Worm (Caenorhabditis elegans) whole organism, L4 larva: ENCODE data around the gene bcmo-1.
A peak's percentile ranks its signal among the peaks of the same experiment; 100 is the strongest.

Source experiments
- D1046.2 ChIP-seq: fragments of 200-800 bp; sonication (Bioruptor generic); IDR thresholded peaks from 2 replicates; pipeline ENCODE4 v1.3.6; 2022; ENCODE audit warnings: missing genetic modification characterization, missing compliant biosample characterization
- F26F4.8 ChIP-seq: fragments of 200-800 bp; sonication (Bioruptor generic); conservative IDR thresholded peaks from 2 replicates; pipeline ENCODE4 v1.3.6; 2022; ENCODE audit warnings: missing genetic modification characterization, missing compliant biosample characterization
- F44E2.7 ChIP-seq: fragments of 200-800 bp; sonication (Bioruptor generic); IDR thresholded peaks from 2 replicates; pipeline ENCODE4 v2.1.2; 2022; ENCODE audit warnings: missing genetic modification characterization, missing compliant biosample characterization
- R02D3.7 ChIP-seq: fragments of 150-350 bp; sonication (generic microtip); optimal IDR thresholded peaks from 3 replicates; lab custom pipeline; 2014; ENCODE audit warnings: missing biosample characterization, missing genetic modification characterization
- T20F7.1 ChIP-seq: fragments of 200-800 bp; sonication (Bioruptor generic); optimal IDR thresholded peaks from 2 replicates; lab custom pipeline; 2018; ENCODE audit warnings: mild to moderate bottlenecking, missing genetic modification characterization, missing compliant biosample characterization
- T26A8.4 ChIP-seq: fragments of 200-800 bp; sonication (Bioruptor generic); IDR thresholded peaks from 2 replicates; pipeline ENCODE4 v1.3.6; 2022; ENCODE audit warnings: missing genetic modification characterization, missing compliant biosample characterization
- Y105C5A.15 ChIP-seq: fragments of 200-800 bp; sonication (Bioruptor generic); IDR thresholded peaks from 2 replicates; pipeline ENCODE4 v1.3.6; 2022; ENCODE audit warnings: missing genetic modification characterization, missing compliant biosample characterization
- Y5F2A.4 ChIP-seq: fragments of 200-800 bp; sonication (Bioruptor generic); optimal IDR thresholded peaks from 2 replicates; lab custom pipeline; 2018; ENCODE audit warnings: mild to moderate bottlenecking, missing genetic modification characterization, missing compliant biosample characterization
- ZK337.2 ChIP-seq: fragments of 200-800 bp; sonication (Bioruptor generic); IDR thresholded peaks from 2 replicates; pipeline ENCODE4 v1.3.6; 2022; ENCODE audit warnings: missing genetic modification reagents, missing genetic modification characterization, missing compliant biosample characterization
- ZK546.5 ChIP-seq, 2 experiments: sonication (generic microtip); optimal IDR thresholded peaks; 2 replicates each; lab custom pipeline; 2017; ENCODE audit warnings: missing biosample characterization in 2 of 2, missing genetic modification characterization in 2 of 2
- attf-4 ChIP-seq: sonication (generic microtip); optimal IDR thresholded peaks from 3 replicates; lab custom pipeline; 2017; ENCODE audit warnings: missing biosample characterization, missing genetic modification characterization
- ceh-20 ChIP-seq: fragments of 200-800 bp; sonication (Bioruptor generic); IDR thresholded peaks from 2 replicates; pipeline ENCODE4 v1.3.6; 2022; ENCODE audit warnings: missing genetic modification reagents, missing genetic modification characterization, missing compliant biosample characterization
- ceh-28 ChIP-seq: fragments of 150-350 bp; optimal IDR thresholded peaks from 2 replicates; lab custom pipeline; 2014; ENCODE audit warnings: missing biosample characterization, missing genetic modification reagents, missing genetic modification characterization
- ctbp-1 ChIP-seq: fragments of 200-800 bp; sonication (Bioruptor generic); IDR thresholded peaks from 2 replicates; pipeline ENCODE4 v1.3.6; 2022; ENCODE audit warnings: missing genetic modification reagents, missing genetic modification characterization, missing compliant biosample characterization
- daf-19 ChIP-seq: fragments of 200-800 bp; sonication (Bioruptor generic); conservative IDR thresholded peaks from 2 replicates; pipeline ENCODE4 v1.3.6; 2022; ENCODE audit warnings: missing genetic modification characterization, missing compliant biosample characterization
- dmd-8 ChIP-seq: fragments of 200-800 bp; sonication (Bioruptor generic); IDR thresholded peaks from 2 replicates; pipeline ENCODE4 v1.3.6; 2022; ENCODE audit warnings: missing genetic modification characterization, missing compliant biosample characterization
- dpl-1 ChIP-seq: fragments of 150-350 bp; optimal IDR thresholded peaks from 2 replicates; lab custom pipeline; 2014; ENCODE audit warnings: missing biosample characterization, missing genetic modification reagents, missing genetic modification characterization
- egl-27 ChIP-seq: sonication (generic microtip); optimal IDR thresholded peaks from 3 replicates; lab custom pipeline; 2017; ENCODE audit warnings: missing biosample characterization, missing genetic modification reagents, missing genetic modification characterization
- fkh-10 ChIP-seq: fragments of 150-350 bp; optimal IDR thresholded peaks from 2 replicates; lab custom pipeline; 2014; ENCODE audit warnings: missing biosample characterization, missing genetic modification reagents, missing genetic modification characterization
- hif-1 ChIP-seq, 2 experiments: sonication (generic microtip); optimal IDR thresholded peaks; 2 replicates each; lab custom pipeline; 2016 to 2017; ENCODE audit warnings: missing compliant biosample characterization in 2 of 2, missing genetic modification characterization in 2 of 2, missing genetic modification reagents in 2 of 2, missing genotype in 2 of 2, mild to moderate bottlenecking in 1 of 2
- hlh-11 ChIP-seq: fragments of 200-800 bp; sonication (Bioruptor generic); optimal IDR thresholded peaks from 2 replicates; lab custom pipeline; 2018; ENCODE audit warnings: mild to moderate bottlenecking, missing genetic modification characterization, missing compliant biosample characterization
- hlh-30 ChIP-seq: sonication (generic microtip); optimal IDR thresholded peaks from 2 replicates; lab custom pipeline; 2017; ENCODE audit warnings: antibody characterized with exemption, mild to moderate bottlenecking, missing genetic modification characterization, missing compliant biosample characterization; ENCODE audit not compliant: insufficient read depth
- lim-7 ChIP-seq: fragments of 200-800 bp; sonication (Bioruptor generic); IDR thresholded peaks from 2 replicates; pipeline ENCODE4 v1.3.6; 2022; ENCODE audit warnings: missing genetic modification characterization, missing compliant biosample characterization
- lin-1 ChIP-seq: fragments of 200-800 bp; sonication (Bioruptor generic); IDR thresholded peaks from 2 replicates; pipeline ENCODE4 v1.3.6; 2022; ENCODE audit warnings: missing genetic modification reagents, missing genetic modification characterization, missing compliant biosample characterization
- lin-13 ChIP-seq: fragments of 150-350 bp; optimal IDR thresholded peaks from 2 replicates; lab custom pipeline; 2014; ENCODE audit warnings: missing biosample characterization, missing genetic modification reagents, missing genetic modification characterization
- lin-15B ChIP-seq: fragments of 150-350 bp; sonication (generic microtip); optimal IDR thresholded peaks from 3 replicates; lab custom pipeline; 2014; ENCODE audit warnings: missing biosample characterization, missing genetic modification characterization
- madf-9 ChIP-seq: fragments of 200-800 bp; sonication (Bioruptor generic); conservative IDR thresholded peaks from 2 replicates; pipeline ENCODE4 v1.3.6; 2022; ENCODE audit warnings: missing genetic modification reagents, missing genetic modification characterization, missing compliant biosample characterization
- mdt-29 ChIP-seq: fragments of 200-800 bp; sonication (Bioruptor generic); IDR thresholded peaks from 2 replicates; pipeline ENCODE4 v1.3.6; 2022; ENCODE audit warnings: missing genetic modification reagents, missing genetic modification characterization, missing compliant biosample characterization
- mep-1 ChIP-seq: fragments of 150-350 bp; sonication (generic microtip); optimal IDR thresholded peaks from 3 replicates; lab custom pipeline; 2014; ENCODE audit warnings: missing biosample characterization, missing genetic modification characterization
- nhr-10 ChIP-seq: fragments of 150-350 bp; optimal IDR thresholded peaks from 2 replicates; lab custom pipeline; 2014; ENCODE audit warnings: missing biosample characterization, missing genetic modification characterization
- nhr-111 ChIP-seq: fragments of 200-800 bp; sonication (Bioruptor generic); optimal IDR thresholded peaks from 2 replicates; lab custom pipeline; 2018; ENCODE audit warnings: mild to moderate bottlenecking, missing genetic modification characterization, missing compliant biosample characterization
- nhr-237 ChIP-seq: sonication (generic microtip); optimal IDR thresholded peaks from 2 replicates; lab custom pipeline; 2017; ENCODE audit warnings: missing biosample characterization, missing genetic modification characterization
- nhr-25 ChIP-seq: sonication (generic microtip); optimal IDR thresholded peaks from 2 replicates; lab custom pipeline; 2017; ENCODE audit warnings: missing genetic modification characterization, mild to moderate bottlenecking, missing compliant biosample characterization, antibody characterized with exemption, moderate library complexity, borderline replicate concordance; ENCODE audit not compliant: insufficient read depth
- nhr-42 ChIP-seq: fragments of 200-800 bp; sonication (Bioruptor generic); IDR thresholded peaks from 2 replicates; pipeline ENCODE4 v1.3.6; 2022; ENCODE audit warnings: missing genetic modification characterization, missing compliant biosample characterization
- nhr-48 ChIP-seq: sonication (generic microtip); optimal IDR thresholded peaks from 2 replicates; lab custom pipeline; 2016; ENCODE audit warnings: mild to moderate bottlenecking, missing genetic modification characterization, missing compliant biosample characterization
- nhr-77 ChIP-seq: fragments of 150-350 bp; optimal IDR thresholded peaks from 2 replicates; lab custom pipeline; 2014; ENCODE audit warnings: missing biosample characterization, missing genetic modification characterization
- rbr-2 ChIP-seq: sonication (generic microtip); optimal IDR thresholded peaks from 2 replicates; lab custom pipeline; 2016; ENCODE audit warnings: missing genotype, missing genetic modification characterization, missing compliant biosample characterization
- saeg-2 ChIP-seq: fragments of 200-800 bp; sonication (Bioruptor generic); IDR thresholded peaks from 2 replicates; pipeline ENCODE4 v1.3.6; 2022; ENCODE audit warnings: missing genetic modification reagents, missing genetic modification characterization, missing compliant biosample characterization
- sdz-12 ChIP-seq: fragments of 200-800 bp; sonication (Bioruptor generic); optimal IDR thresholded peaks from 2 replicates; lab custom pipeline; 2018; ENCODE audit warnings: mild to moderate bottlenecking, missing genetic modification characterization, missing compliant biosample characterization
- set-16 ChIP-seq: fragments of 200-800 bp; sonication (Bioruptor generic); IDR thresholded peaks from 2 replicates; pipeline ENCODE4 v1.3.6; 2022; ENCODE audit warnings: missing genetic modification reagents, missing genetic modification characterization, missing compliant biosample characterization
- skn-1 ChIP-seq: fragments of 150-350 bp; optimal IDR thresholded peaks from 2 replicates; lab custom pipeline; 2014; ENCODE audit warnings: missing biosample characterization, missing genetic modification characterization
- snpc-4 ChIP-seq: fragments of 150-350 bp; optimal IDR thresholded peaks from 2 replicates; lab custom pipeline; 2014; ENCODE audit warnings: missing biosample characterization, missing genetic modification characterization
- spr-1 ChIP-seq: sonication (generic microtip); optimal IDR thresholded peaks from 2 replicates; lab custom pipeline; 2016; ENCODE audit warnings: mild to moderate bottlenecking, missing genetic modification characterization, missing compliant biosample characterization
- spr-3 ChIP-seq: fragments of 200-800 bp; sonication (Bioruptor generic); optimal IDR thresholded peaks from 2 replicates; lab custom pipeline; 2018; ENCODE audit warnings: mild to moderate bottlenecking, missing genetic modification characterization, missing compliant biosample characterization
- tag-97 ChIP-seq: fragments of 200-800 bp; sonication (Bioruptor generic); IDR thresholded peaks from 2 replicates; pipeline ENCODE4 v1.3.6; 2022; ENCODE audit warnings: missing genetic modification characterization, missing compliant biosample characterization
- unc-39 ChIP-seq: sonication (generic microtip); optimal IDR thresholded peaks from 2 replicates; lab custom pipeline; 2017; ENCODE audit warnings: missing biosample characterization, missing genetic modification characterization
- unc-62 ChIP-seq, 3 experiments: fragments of 150-350 bp in 1 of 3; sonication (generic microtip); optimal IDR thresholded peaks in 2 of 3; peaks in 1 of 3; 1 replicate in 1 of 3; 2 replicates in 2 of 3; lab custom pipeline; 2014 to 2017; ENCODE audit warnings: missing biosample characterization in 3 of 3, missing genetic modification characterization in 3 of 3, missing genetic modification reagents in 3 of 3, missing genotype in 1 of 3
- vab-7 ChIP-seq: fragments of 200-800 bp; sonication (Bioruptor generic); IDR thresholded peaks from 2 replicates; pipeline ENCODE4 v1.3.6; 2022; ENCODE audit warnings: missing genetic modification reagents, missing genetic modification characterization, missing compliant biosample characterization
- zfp-2 ChIP-seq: sonication (generic microtip); optimal IDR thresholded peaks from 2 replicates; lab custom pipeline; 2016; ENCODE audit warnings: mild to moderate bottlenecking, missing genetic modification characterization, missing compliant biosample characterization
- zip-11 ChIP-seq: fragments of 200-800 bp; sonication (Bioruptor generic); IDR thresholded peaks from 2 replicates; pipeline ENCODE4 v1.3.6; 2022; ENCODE audit warnings: missing genetic modification characterization, missing compliant biosample characterization
- ztf-11 ChIP-seq: fragments of 150-350 bp; optimal IDR thresholded peaks from 2 replicates; lab custom pipeline; 2014; ENCODE audit warnings: missing biosample characterization, missing genetic modification characterization
- ztf-7 ChIP-seq: fragments of 150-350 bp; optimal IDR thresholded peaks from 2 replicates; lab custom pipeline; 2014; ENCODE audit warnings: missing biosample characterization, missing genetic modification characterization

The bcmo-1 gene

DNA sequence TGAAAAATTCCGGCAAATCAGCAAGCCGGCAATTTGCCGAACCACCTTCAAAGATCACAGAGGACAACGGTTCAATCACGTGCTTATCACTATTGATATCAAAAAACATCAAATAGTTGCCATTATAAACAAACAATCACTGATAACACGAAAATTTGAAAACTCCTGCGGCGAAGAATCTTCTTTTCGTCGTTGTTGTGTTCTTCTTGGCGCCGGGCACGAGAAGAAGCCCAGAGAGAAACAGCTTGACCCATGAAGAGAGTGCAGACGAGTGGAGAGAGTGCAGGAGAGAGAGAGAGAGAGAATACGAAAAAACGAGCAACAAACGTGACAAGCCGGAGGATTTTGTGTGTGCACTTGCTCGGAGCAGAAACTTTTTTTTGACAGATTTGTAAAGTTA is 48.2 kb downstream of the bcmo-1 start (continued):
- TF ChIP-seq F44E2.7 = no peak
- TF ChIP-seq spr-3 (GFP tag; lab: Kevin White, UChicago) = no peak
- TF ChIP-seq F26F4.8 (GFP tag; lab: Robert Waterston, UW) = no peak
- peak; percentile 52; the same call in 1 of the 2 replicates for TF ChIP-seq lin-1 (GFP tag; lab: Robert Waterston, UW)
- TF ChIP-seq hlh-30 = peak; percentile 90
- no peak for TF ChIP-seq Y105C5A.15 (GFP tag; lab: Robert Waterston, UW)
- TF ChIP-seq fkh-10 (GFP tag; lab: Kevin White, UChicago) = no peak
- TF ChIP-seq hlh-11 = peak; percentile 95
- no peak for TF ChIP-seq egl-27 (tag; lab: Kevin White, UChicago)
- no peak for TF ChIP-seq D1046.2 (GFP tag; lab: Robert Waterston, UW)
- no peak for TF ChIP-seq unc-62 (GFP tag; optimal IDR thresholded peaks at IDR 0.05 in 1 of 2; lab: Kevin White, UChicago)
- TF ChIP-seq unc-62 (tag; optimal IDR thresholded peaks at IDR 0.05; lab: Kevin White, UChicago) = no peak
- no peak; the same call in 1 of the 2 replicates for TF ChIP-seq ceh-20 (GFP tag; lab: Robert Waterston, UW)
- TF ChIP-seq ceh-28 (tag; lab: Kevin White, UChicago) = no peak
- TF ChIP-seq ZK337.2 (GFP tag; lab: Robert Waterston, UW) = no peak
- TF ChIP-seq lin-15B (tag; lab: Kevin White, UChicago) = no peak
- no peak for TF ChIP-seq T20F7.1
- TF ChIP-seq set-16 (GFP tag; lab: Robert Waterston, UW) = peak; percentile 33
- no peak for TF ChIP-seq skn-1 (tag; lab: Kevin White, UChicago)
- peak; percentile 72 for TF ChIP-seq nhr-77
- no peak for TF ChIP-seq vab-7 (GFP tag; lab: Robert Waterston, UW)
- no peak for TF ChIP-seq Y5F2A.4 (GFP tag; lab: Kevin White, UChicago)
- peak; percentile 63 to 99 for TF ChIP-seq hif-1 (tag; optimal IDR thresholded peaks at IDR 0.05; lab: Kevin White, UChicago)
- TF ChIP-seq T26A8.4 = 0 out of 2 replicates have a peak, but pooled peaks have one; percentile 44
- no peak for TF ChIP-seq nhr-25 (tag; lab: Kevin White, UChicago)
- peak; percentile 26 for TF ChIP-seq lin-13 (GFP tag; lab: Kevin White, UChicago)
- TF ChIP-seq zfp-2 (tag; lab: Kevin White, UChicago) = no peak
- TF ChIP-seq ztf-11 (tag; lab: Kevin White, UChicago) = no peak
- TF ChIP-seq unc-39 (tag; lab: Kevin White, UChicago) = no peak
- no peak for TF ChIP-seq ctbp-1 (GFP tag; lab: Robert Waterston, UW)
- TF ChIP-seq saeg-2 (GFP tag; lab: Robert Waterston, UW) = no peak
- no peak for TF ChIP-seq lim-7 (GFP tag; lab: Robert Waterston, UW)
- TF ChIP-seq ZK546.5 (tag; optimal IDR thresholded peaks at IDR 0.05; lab: Kevin White, UChicago) = no peak
- peak; percentile 68 for TF ChIP-seq mep-1
- no peak for TF ChIP-seq zip-11 (GFP tag; lab: Robert Waterston, UW)
- no peak for TF ChIP-seq ztf-7 (tag; lab: Kevin White, UChicago)
- no peak for TF ChIP-seq attf-4 (tag; lab: Kevin White, UChicago)
- no peak for TF ChIP-seq sdz-12 (GFP tag; lab: Kevin White, UChicago)
- TF ChIP-seq dpl-1 (GFP tag; lab: Kevin White, UChicago) = no peak
- no peak for TF ChIP-seq daf-19
- TF ChIP-seq rbr-2 = no peak
- TF ChIP-seq nhr-111 = no peak
- TF ChIP-seq dmd-8 (GFP tag; lab: Robert Waterston, UW) = no peak
- TF ChIP-seq R02D3.7 (tag; lab: Kevin White, UChicago) = no peak
- TF ChIP-seq tag-97 (GFP tag; lab: Robert Waterston, UW) = no peak
- TF ChIP-seq spr-1 (tag; lab: Kevin White, UChicago) = no peak
- TF ChIP-seq nhr-237 (tag; lab: Kevin White, UChicago) = no peak
- TF ChIP-seq nhr-48 = peak; percentile 62
- peak; percentile 56 for TF ChIP-seq nhr-10 (tag; lab: Kevin White, UChicago)
- TF ChIP-seq madf-9 = 0 out of 2 replicates have a peak, but pooled peaks have one; percentile 18
- no peak for TF ChIP-seq snpc-4 (tag; lab: Kevin White, UChicago)
- TF ChIP-seq nhr-42 (GFP tag; lab: Robert Waterston, UW) = no peak
- TF ChIP-seq mdt-29 (GFP tag; lab: Robert Waterston, UW) = 0 out of 2 replicates have a peak, but pooled peaks have one; percentile 19
